Worm (Caenorhabditis elegans) whole organism, midembryonic: Measurements from ENCODE around the gene F43H9.3.

Experiments used
- T22C8.4 ChIP-seq: fragments of 200-800 bp; sonication (Bioruptor generic); IDR thresholded peaks from 2 replicates; pipeline ENCODE4 v1.3.6; 2022; ENCODE audit warnings: missing genetic modification characterization, missing compliant biosample characterization
- cog-1 ChIP-seq: sonication (generic microtip); optimal IDR thresholded peaks from 2 replicates; lab custom pipeline; 2016; ENCODE audit warnings: missing genetic modification characterization, missing compliant biosample characterization
- flt-1 ChIP-seq: fragments of 200-800 bp; sonication (Bioruptor generic); IDR thresholded peaks from 2 replicates; pipeline ENCODE4 v1.3.6; 2022; ENCODE audit warnings: missing genetic modification characterization, missing compliant biosample characterization
- klf-2 ChIP-seq: fragments of 200-800 bp; sonication (Bioruptor generic); conservative IDR thresholded peaks from 2 replicates; pipeline ENCODE4 v1.3.6; 2022; ENCODE audit warnings: missing genetic modification reagents, missing genetic modification characterization, missing compliant biosample characterization
- med-1 ChIP-seq: sonication (generic microtip); optimal IDR thresholded peaks from 2 replicates; lab custom pipeline; 2017; ENCODE audit warnings: missing genetic modification characterization, mild to moderate bottlenecking, missing compliant biosample characterization, antibody characterized with exemption, missing genetic modification reagents; ENCODE audit not compliant: insufficient read depth
- ref-1 ChIP-seq: fragments of 200-800 bp; sonication (Bioruptor generic); conservative IDR thresholded peaks from 2 replicates; pipeline ENCODE4 v1.3.6; 2022; ENCODE audit warnings: missing genetic modification reagents, missing genetic modification characterization, missing compliant biosample characterization
- tab-1 ChIP-seq: fragments of 200-800 bp; sonication (Bioruptor generic); IDR thresholded peaks from 2 replicates; pipeline ENCODE4 v1.3.6; 2022; ENCODE audit warnings: missing genetic modification characterization, missing compliant biosample characterization

- TF ChIP-seq tab-1 = no peak
- no peak for TF ChIP-seq med-1
- TF ChIP-seq ref-1 (GFP tag; lab: Robert Waterston, UW) = no peak
- TF ChIP-seq flt-1 (GFP tag; lab: Robert Waterston, UW) = no peak
- no peak for TF ChIP-seq T22C8.4
- no peak for TF ChIP-seq klf-2
- no peak for TF ChIP-seq cog-1 (tag; lab: Kevin White, UChicago)
Observed at ce11 chrV:8027429-8028142, 2.8 kb upstream of the F43H9.3 start.
